Worm (Caenorhabditis elegans) whole organism, L2 larva: ENCODE results near the gene nhr-68.

Source experiments
- fos-1 ChIP-seq: fragments of 150-350 bp; optimal IDR thresholded peaks from 2 replicates; lab custom pipeline; 2014; ENCODE audit warnings: missing biosample characterization, missing genetic modification characterization
- lsy-2 ChIP-seq, 2 experiments: fragments of 150-350 bp in 1 of 2; sonication (generic microtip) in 1 of 2; optimal IDR thresholded peaks; 2 replicates each; lab custom pipeline; 2014 to 2017; ENCODE audit warnings: missing biosample characterization in 2 of 2, missing genetic modification characterization in 2 of 2
- snpc-4 ChIP-seq: fragments of 150-350 bp; optimal IDR thresholded peaks from 2 replicates; lab custom pipeline; 2014; ENCODE audit warnings: missing biosample characterization, missing genetic modification characterization
- unc-62 ChIP-seq: fragments of 150-350 bp; optimal IDR thresholded peaks from 2 replicates; lab custom pipeline; 2014; ENCODE audit warnings: missing biosample characterization, missing genetic modification reagents, missing genetic modification characterization
- ztf-4 ChIP-seq: fragments of 150-350 bp; optimal IDR thresholded peaks from 2 replicates; lab custom pipeline; 2014; ENCODE audit warnings: missing biosample characterization, missing genetic modification characterization

DNA sequence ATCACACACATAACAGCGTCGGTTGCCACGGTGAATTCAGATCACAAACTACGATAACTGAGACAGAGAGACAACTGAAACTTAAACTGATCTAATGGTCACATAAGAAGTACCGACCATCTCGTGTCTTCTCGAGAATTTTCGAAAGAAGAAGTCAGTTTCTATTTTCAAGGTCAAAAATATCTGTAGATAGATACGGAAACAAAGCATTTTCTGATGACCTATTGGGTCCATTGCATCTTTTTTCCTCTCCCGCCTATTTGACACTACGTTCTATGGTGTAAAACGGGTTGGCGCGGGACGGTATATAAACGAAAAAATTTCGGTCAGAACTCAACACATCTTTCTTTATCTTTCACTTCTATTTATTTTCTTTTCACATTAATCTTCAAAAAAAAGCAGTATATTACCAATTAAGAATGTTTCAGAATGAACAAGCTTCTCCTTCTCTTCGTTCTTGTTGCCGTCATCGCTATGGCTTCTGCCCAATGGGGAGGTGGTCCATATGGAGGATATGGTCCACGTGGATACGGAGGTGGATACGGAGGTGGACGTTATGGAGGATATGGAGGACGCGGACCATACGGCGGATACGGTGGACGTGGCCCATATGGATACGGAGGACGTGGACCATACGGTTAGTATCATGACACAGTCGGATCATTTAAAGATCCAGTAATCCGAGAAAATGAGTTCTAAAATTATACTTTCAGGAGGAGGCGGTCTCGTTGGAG lies 42.9 kb downstream of the nhr-68 start, which contains the start of gene nlp-24:
- TF ChIP-seq snpc-4 (tag; lab: Kevin White, UChicago) (no peak), lsy-2 (tag; optimal IDR thresholded peaks at IDR 0.05; lab: Kevin White, UChicago) (peak in 1 of 2 experiments; percentile 46), fos-1 (tag; lab: Kevin White, UChicago) (peak; percentile 20), ztf-4 (tag; lab: Kevin White, UChicago) (no peak), unc-62 (no peak)
